Fruit fly (Drosophila melanogaster): ENCODE results near the gene CG11131.

The CG11131 gene

dm6 chr3L:22898444-22898843 is at the start of gene CG11131:
Gene CG11131 (plus strand): TSS chr3L:22898744.
- TF ChIP-seq EcR (GFP tag; optimal IDR thresholded peaks at IDR 0.05) = no peak

dm6 chr3L:22848940-22849339 is 49.6 kb upstream of the CG11131 start:
- 0 out of 3 replicates have a peak, but pooled peaks have one; percentile 45 for TF ChIP-seq CG4496 (GFP tag; IDR thresholded peaks at IDR 0.05)
- TF ChIP-seq fd96Ca (GFP tag; IDR thresholded peaks at IDR 0.05) = no peak
- TF ChIP-seq EcR (GFP tag; optimal IDR thresholded peaks at IDR 0.05) = peak; percentile 64

dm6 chr3L:22851172-22852128 is 47.1 kb upstream of the CG11131 start:
- TF ChIP-seq CG9948 (tag; optimal IDR thresholded peaks at IDR 0.05) (peak; percentile 75), CG17806 (tag; optimal IDR thresholded peaks at IDR 0.05) (peak; percentile 74), gl (tag; optimal IDR thresholded peaks at IDR 0.05) (peak; percentile 97), CG34367 (tag; optimal IDR thresholded peaks at IDR 0.05) (peak; percentile 86), D1 (tag; optimal IDR thresholded peaks at IDR 0.05) (peak; percentile 69), CG8301 (tag; optimal IDR thresholded peaks at IDR 0.05) (peak; percentile 23), fd96Ca (GFP tag; IDR thresholded peaks at IDR 0.05) (peak; percentile 54; the same call in 2 of the 3 replicates), Ets98B (GFP tag; IDR thresholded peaks at IDR 0.05) (no peak), CG4496 (GFP tag; IDR thresholded peaks at IDR 0.05) (peak; percentile 60), CG10348 (GFP tag; IDR thresholded peaks at IDR 0.05) (no peak), rn (GFP tag; IDR thresholded peaks at IDR 0.05) (no peak), CG12605 (GFP tag; IDR thresholded peaks at IDR 0.05) (peak; percentile 77), CG8159 (tag; optimal IDR thresholded peaks at IDR 0.05) (peak; percentile 88), Pif1A (GFP tag; optimal IDR thresholded peaks at IDR 0.05) (peak; percentile 80), EcR (GFP tag; optimal IDR thresholded peaks at IDR 0.05) (peak; percentile 91), CG14655 (GFP tag; optimal IDR thresholded peaks at IDR 0.05) (peak; percentile 63), CG13204 (GFP tag; optimal IDR thresholded peaks at IDR 0.05) (peak; percentile 90), CG15710 (tag; optimal IDR thresholded peaks at IDR 0.05) (peak; percentile 83), CG32121 (GFP tag; IDR thresholded peaks at IDR 0.05) (peak; percentile 29), Pif1B (GFP tag; optimal IDR thresholded peaks at IDR 0.05) (peak; percentile 81), Snoo (tag; optimal IDR thresholded peaks at IDR 0.05) (peak; percentile 73)

dm6 chr3L:22853412-22853811 is 45.1 kb upstream of the CG11131 start, which contains the start of gene CG32462:
Gene CG32462 (minus strand): TSS chr3L:22853512.
- TF ChIP-seq CG14655 (GFP tag; optimal IDR thresholded peaks at IDR 0.05) (no peak), Ets98B (GFP tag; IDR thresholded peaks at IDR 0.05) (no peak), Snoo (tag; optimal IDR thresholded peaks at IDR 0.05) (no peak), CG8301 (tag; optimal IDR thresholded peaks at IDR 0.05) (no peak), CG34367 (tag; optimal IDR thresholded peaks at IDR 0.05) (no peak), CG17806 (tag; optimal IDR thresholded peaks at IDR 0.05) (no peak), Pif1B (GFP tag; optimal IDR thresholded peaks at IDR 0.05) (no peak), CG12605 (GFP tag; IDR thresholded peaks at IDR 0.05) (no peak), CG32121 (GFP tag; IDR thresholded peaks at IDR 0.05) (no peak), EcR (GFP tag; optimal IDR thresholded peaks at IDR 0.05) (no peak), CG13204 (GFP tag; optimal IDR thresholded peaks at IDR 0.05) (no peak), CG8159 (tag; optimal IDR thresholded peaks at IDR 0.05) (no peak)

dm6 chr3L:22856009-22856477 is 42.5 kb upstream of the CG11131 start, which contains the start of gene CG32459:
Gene CG32459 (minus strand): TSS chr3L:22856059.
- no peak for TF ChIP-seq gl (tag; optimal IDR thresholded peaks at IDR 0.05)

- TF ChIP-seq CG4496 (GFP tag; IDR thresholded peaks at IDR 0.05) = no peak
Measured at dm6 chr3L:22860487-22860886, 38.1 kb upstream of the CG11131 start, which contains the start of gene CG13239. Gene CG13239 (plus strand): TSS chr3L:22860787.

- TF ChIP-seq CG17806 (tag; optimal IDR thresholded peaks at IDR 0.05) (peak; percentile 40), fd96Ca (GFP tag; IDR thresholded peaks at IDR 0.05) (peak; percentile 59; the same call in 1 of the 3 replicates), CG32121 (GFP tag; IDR thresholded peaks at IDR 0.05) (peak; percentile 66), CG8159 (tag; optimal IDR thresholded peaks at IDR 0.05) (peak; percentile 15), Pif1B (GFP tag; optimal IDR thresholded peaks at IDR 0.05) (peak; percentile 15), CG34367 (tag; optimal IDR thresholded peaks at IDR 0.05) (no peak), CG12605 (GFP tag; IDR thresholded peaks at IDR 0.05) (peak; percentile 91), EcR (GFP tag; optimal IDR thresholded peaks at IDR 0.05) (peak; percentile 18), Snoo (tag; optimal IDR thresholded peaks at IDR 0.05) (peak; percentile 74), CG14655 (GFP tag; optimal IDR thresholded peaks at IDR 0.05) (peak; percentile 12), CG10348 (GFP tag; IDR thresholded peaks at IDR 0.05) (peak; percentile 43; the same call in 1 of the 2 replicates), rn (GFP tag; IDR thresholded peaks at IDR 0.05) (peak; percentile 77), CG9948 (tag; optimal IDR thresholded peaks at IDR 0.05) (no peak), CG13204 (GFP tag; optimal IDR thresholded peaks at IDR 0.05) (no peak), CG15710 (tag; optimal IDR thresholded peaks at IDR 0.05) (peak; percentile 55), Pif1A (GFP tag; optimal IDR thresholded peaks at IDR 0.05) (peak; percentile 2), D1 (tag; optimal IDR thresholded peaks at IDR 0.05) (peak; percentile 42), CG4496 (GFP tag; IDR thresholded peaks at IDR 0.05) (peak; percentile 82), Ets98B (GFP tag; IDR thresholded peaks at IDR 0.05) (peak; percentile 64), CG8301 (tag; optimal IDR thresholded peaks at IDR 0.05) (no peak), gl (tag; optimal IDR thresholded peaks at IDR 0.05) (no peak)
Measured at dm6 chr3L:22863367-22864078, 35.0 kb upstream of the CG11131 start, which contains the start of gene CG33169. Gene CG33169 (plus strand): TSS chr3L:22863864.
